Worm (Caenorhabditis elegans): ENCODE measurements around the gene C24H12.8.

DNA sequence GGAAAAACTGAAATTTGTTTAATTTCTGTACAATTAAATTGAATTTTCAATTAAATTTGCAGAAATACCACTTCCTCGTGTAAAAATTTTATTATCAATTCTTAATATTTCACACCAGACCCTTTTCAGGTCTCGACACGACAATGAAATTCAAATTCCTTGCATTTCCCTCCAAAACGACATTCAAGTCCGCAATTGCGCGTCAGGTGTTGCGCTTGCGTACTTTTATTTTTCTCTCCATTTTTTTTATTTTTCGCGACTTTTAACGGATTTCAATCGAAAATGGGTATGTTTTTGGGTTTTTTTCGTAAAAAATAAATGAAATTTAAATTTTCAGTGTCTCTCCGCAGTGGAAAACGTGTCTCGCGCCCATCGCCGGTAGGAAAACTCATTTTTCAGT, 37.0 kb downstream of the C24H12.8 start, which contains the start of gene C03H5.3:
- TF ChIP-seq pha-4 (tag; optimal IDR thresholded peaks at IDR 0.05) (no peak), hmg-1.2 (GFP tag; IDR thresholded peaks at IDR 0.05) (no peak), madf-10 (tag; optimal IDR thresholded peaks at IDR 0.05) (no peak), nfyb-1 (GFP tag; IDR thresholded peaks at IDR 0.05) (no peak), Y95B8A.8 (GFP tag; IDR thresholded peaks at IDR 0.05) (no peak), tlf-1 (GFP tag; optimal IDR thresholded peaks at IDR 0.05) (no peak), ceh-79 (tag; optimal IDR thresholded peaks at IDR 0.05) (no peak)
